Fruit fly (Drosophila melanogaster) whole organism, embryonic: ENCODE results near the gene Mms19.
A peak's percentile ranks its signal among the peaks of the same experiment; 100 is the strongest.

Experiments
- Aef1 ChIP-seq: fragments of 200-800 bp; sonication (Bioruptor generic); IDR thresholded peaks from 3 replicates; pipeline ENCODE4 v1.3.6; 2022; ENCODE audit warnings: missing biosample characterization, missing genetic modification characterization
- Antp ChIP-seq: fragments of 200-800 bp; sonication (Bioruptor generic); optimal IDR thresholded peaks from 3 replicates; lab custom pipeline; 2016; ENCODE audit warnings: missing biosample characterization, missing genetic modification characterization
- B-H2 ChIP-seq: fragments of 200-800 bp; sonication (Bioruptor generic); optimal IDR thresholded peaks from 2 replicates; lab custom pipeline; 2018; ENCODE audit warnings: missing biosample characterization, mild to moderate bottlenecking, missing genetic modification characterization
- BEAF-32 ChIP-seq: fragments of 200-800 bp; sonication (Bioruptor generic); optimal IDR thresholded peaks from 3 replicates; lab custom pipeline; 2017; ENCODE audit warnings: missing biosample characterization, missing genetic modification characterization, mild to moderate bottlenecking, moderate library complexity, missing genetic modification reagents
- Bdp1 ChIP-seq: fragments of 200-800 bp; sonication (Bioruptor generic); optimal IDR thresholded peaks from 3 replicates; lab custom pipeline; 2016; ENCODE audit warnings: missing biosample characterization, missing genetic modification characterization
- CG10209 ChIP-seq: fragments of 200-800 bp; sonication (Bioruptor generic); optimal IDR thresholded peaks from 3 replicates; lab custom pipeline; 2017; ENCODE audit warnings: missing biosample characterization, mild to moderate bottlenecking, missing genetic modification characterization, missing genetic modification reagents
- CG11723 ChIP-seq: fragments of 200-800 bp; sonication (Bioruptor generic); optimal IDR thresholded peaks from 2 replicates; lab custom pipeline; 2017; ENCODE audit warnings: missing biosample characterization, mild to moderate bottlenecking, missing genetic modification characterization
- CG1233 ChIP-seq: fragments of 200-800 bp; sonication (Bioruptor generic); optimal IDR thresholded peaks from 4 replicates; lab custom pipeline; 2018; ENCODE audit warnings: missing biosample characterization, mild to moderate bottlenecking, missing genetic modification characterization
- CG12659 ChIP-seq: fragments of 200-800 bp; sonication (Bioruptor generic); optimal IDR thresholded peaks from 3 replicates; lab custom pipeline; 2017; ENCODE audit warnings: mild to moderate bottlenecking, missing biosample characterization, missing genetic modification reagents, missing genetic modification characterization
- CG13424 ChIP-seq: fragments of 200-800 bp; sonication (Bioruptor generic); optimal IDR thresholded peaks from 2 replicates; lab custom pipeline; 2019; ENCODE audit warnings: missing biosample characterization, mild to moderate bottlenecking, missing genetic modification characterization, moderate library complexity
- CG13775 ChIP-seq: fragments of 200-800 bp; sonication (Bioruptor generic); optimal IDR thresholded peaks from 3 replicates; lab custom pipeline; 2017; ENCODE audit warnings: missing biosample characterization, mild to moderate bottlenecking, missing genetic modification characterization
- CG1602 ChIP-seq: fragments of 200-800 bp; sonication (Bioruptor generic); optimal IDR thresholded peaks from 3 replicates; lab custom pipeline; 2016; ENCODE audit warnings: missing biosample characterization, missing genetic modification characterization
- CG1603 ChIP-seq: fragments of 200-800 bp; sonication (Bioruptor generic); optimal IDR thresholded peaks from 2 replicates; lab custom pipeline; 2019; ENCODE audit warnings: missing biosample characterization, mild to moderate bottlenecking, missing genetic modification characterization, moderate library complexity
- CG16779 ChIP-seq: fragments of 200-800 bp; sonication (Bioruptor generic); IDR thresholded peaks from 2 replicates; pipeline ENCODE4 v1.3.6; 2022; ENCODE audit warnings: missing biosample characterization, missing genetic modification characterization
- CG18262 ChIP-seq: fragments of 200-800 bp; optimal IDR thresholded peaks from 3 replicates; lab custom pipeline; 2019; ENCODE audit warnings: missing biosample characterization, mild to moderate bottlenecking, missing genetic modification characterization, moderate library complexity
- CG18599 ChIP-seq: fragments of 200-800 bp; sonication (Bioruptor generic); optimal IDR thresholded peaks from 3 replicates; lab custom pipeline; 2017; ENCODE audit warnings: missing biosample characterization, missing genetic modification characterization, mild to moderate bottlenecking, moderate library complexity, missing genetic modification reagents
- CG2129 ChIP-seq: fragments of 200-800 bp; sonication (Bioruptor generic); IDR thresholded peaks from 2 replicates; pipeline ENCODE4 v1.3.6; 2022; ENCODE audit warnings: missing biosample characterization, missing genetic modification characterization; ENCODE audit not compliant: partially characterized antibody
- CG2712 ChIP-seq: fragments of 200-800 bp; optimal IDR thresholded peaks from 3 replicates; lab custom pipeline; 2019; ENCODE audit warnings: missing biosample characterization, mild to moderate bottlenecking, missing genetic modification characterization, moderate library complexity
- CG2889 ChIP-seq: fragments of 200-800 bp; sonication (Bioruptor generic); IDR thresholded peaks from 3 replicates; pipeline ENCODE4 v1.3.6; 2022; ENCODE audit warnings: missing biosample characterization, missing genetic modification characterization
- CG32767 ChIP-seq: fragments of 200-800 bp; sonication (Bioruptor generic); IDR thresholded peaks from 2 replicates; pipeline ENCODE4 v1.3.6; 2022; ENCODE audit warnings: missing biosample characterization, missing genetic modification characterization
- CG4328 ChIP-seq: fragments of 200-800 bp; sonication (Bioruptor generic); optimal IDR thresholded peaks from 3 replicates; lab custom pipeline; 2017; ENCODE audit warnings: missing biosample characterization, missing genetic modification reagents, missing genetic modification characterization
- CG6272 ChIP-seq: fragments of 200-800 bp; sonication (Bioruptor generic); IDR thresholded peaks from 2 replicates; pipeline ENCODE4 v1.3.6; 2022; ENCODE audit warnings: missing biosample characterization, missing genetic modification characterization
- CG7372 ChIP-seq: fragments of 200-800 bp; sonication (Bioruptor generic); IDR thresholded peaks from 2 replicates; pipeline ENCODE4 v1.3.6; 2022; ENCODE audit warnings: missing biosample characterization, missing genetic modification characterization
- CG9727 ChIP-seq: fragments of 200-800 bp; sonication (Bioruptor generic); optimal IDR thresholded peaks from 3 replicates; lab custom pipeline; 2017; ENCODE audit warnings: missing biosample characterization, mild to moderate bottlenecking, missing genetic modification characterization
- CTCF ChIP-seq: fragments of 200-800 bp; sonication (Bioruptor generic); optimal IDR thresholded peaks from 2 replicates; lab custom pipeline; 2017; ENCODE audit warnings: missing biosample characterization, mild to moderate bottlenecking, missing genetic modification characterization, moderate library complexity
- CkIIα-i1 ChIP-seq: fragments of 200-800 bp; sonication (Bioruptor generic); IDR thresholded peaks from 2 replicates; pipeline ENCODE4 v1.3.6; 2022; ENCODE audit warnings: missing biosample characterization, missing genetic modification characterization
- Dp ChIP-seq: fragments of 200-800 bp; sonication (Bioruptor generic); optimal IDR thresholded peaks from 2 replicates; lab custom pipeline; 2018; ENCODE audit warnings: missing biosample characterization, mild to moderate bottlenecking, missing genetic modification characterization, moderate library complexity
- E2f2 ChIP-seq: fragments of 200-800 bp; sonication (Bioruptor generic); IDR thresholded peaks from 2 replicates; pipeline ENCODE4 v1.3.6; 2022; ENCODE audit warnings: missing biosample characterization, missing genetic modification characterization
- ERR ChIP-seq: fragments of 200-800 bp; sonication (Bioruptor generic); optimal IDR thresholded peaks from 2 replicates; lab custom pipeline; 2016; ENCODE audit warnings: missing biosample characterization, missing genetic modification characterization
- Ets97D ChIP-seq: fragments of 200-800 bp; sonication (Bioruptor generic); optimal IDR thresholded peaks from 3 replicates; lab custom pipeline; 2016; ENCODE audit warnings: missing biosample characterization, missing genetic modification characterization
- HLH3B ChIP-seq: fragments of 200-800 bp; sonication (Bioruptor generic); IDR thresholded peaks from 2 replicates; pipeline ENCODE4 v1.3.6; 2022; ENCODE audit warnings: missing biosample characterization, missing genetic modification characterization
- Kr ChIP-seq: fragments of 200-800 bp; sonication (Bioruptor generic); optimal IDR thresholded peaks from 2 replicates; lab custom pipeline; 2017; ENCODE audit warnings: missing biosample characterization, mild to moderate bottlenecking, missing genetic modification characterization
- Mad ChIP-seq: fragments of 200-800 bp; sonication (Bioruptor generic); optimal IDR thresholded peaks from 2 replicates; lab custom pipeline; 2016; ENCODE audit warnings: missing biosample characterization, missing genetic modification characterization
- NFAT ChIP-seq: fragments of 200-800 bp; sonication (Bioruptor generic); IDR thresholded peaks from 2 replicates; pipeline ENCODE4 v1.3.6; 2022; ENCODE audit warnings: missing biosample characterization, missing genetic modification characterization
- NfI ChIP-seq: fragments of 200-800 bp; sonication (Bioruptor generic); optimal IDR thresholded peaks from 3 replicates; lab custom pipeline; 2018; ENCODE audit warnings: missing biosample characterization, mild to moderate bottlenecking, missing genetic modification characterization, moderate library complexity
- Oli ChIP-seq: fragments of 200-800 bp; sonication (Bioruptor generic); optimal IDR thresholded peaks from 2 replicates; lab custom pipeline; 2018; ENCODE audit warnings: missing biosample characterization, mild to moderate bottlenecking, missing genetic modification characterization, moderate library complexity
- Rx ChIP-seq: fragments of 200-800 bp; sonication (Bioruptor generic); IDR thresholded peaks from 2 replicates; pipeline ENCODE4 v1.3.6; 2022; ENCODE audit warnings: missing biosample characterization, missing genetic modification characterization
- az2 ChIP-seq: fragments of 200-800 bp; sonication (Bioruptor generic); optimal IDR thresholded peaks from 3 replicates; lab custom pipeline; 2016; ENCODE audit warnings: missing biosample characterization, missing genetic modification characterization
- cad ChIP-seq: fragments of >200 bp; optimal IDR thresholded peaks from 2 replicates; lab custom pipeline; 2017; ENCODE audit warnings: missing biosample characterization, missing genetic modification characterization
- klu ChIP-seq: fragments of 200-800 bp; sonication (Bioruptor generic); IDR thresholded peaks from 2 replicates; pipeline ENCODE4 v1.3.6; 2022; ENCODE audit warnings: missing biosample characterization, missing genetic modification characterization
- luna ChIP-seq: fragments of 200-800 bp; sonication (Bioruptor generic); optimal IDR thresholded peaks from 2 replicates; lab custom pipeline; 2016; ENCODE audit warnings: missing biosample characterization, missing genetic modification characterization
- nerfin-2 ChIP-seq: fragments of 200-800 bp; sonication (Bioruptor generic); IDR thresholded peaks from 2 replicates; pipeline ENCODE4 v1.3.6; 2022; ENCODE audit warnings: missing biosample characterization, missing genetic modification characterization; ENCODE audit not compliant: partially characterized antibody
- nom ChIP-seq: fragments of 200-800 bp; sonication (Bioruptor generic); optimal IDR thresholded peaks from 2 replicates; lab custom pipeline; 2017; ENCODE audit warnings: missing biosample characterization, missing genetic modification characterization, mild to moderate bottlenecking, moderate library complexity, missing genetic modification reagents
- onecut ChIP-seq: fragments of 200-800 bp; sonication (Bioruptor generic); IDR thresholded peaks from 2 replicates; pipeline ENCODE4 v1.3.6; 2022; ENCODE audit warnings: missing biosample characterization, missing genetic modification characterization
- psq ChIP-seq: fragments of 200-800 bp; sonication (Bioruptor generic); optimal IDR thresholded peaks from 2 replicates; lab custom pipeline; 2017; ENCODE audit warnings: missing biosample characterization, missing genetic modification characterization
- salm ChIP-seq: fragments of 200-800 bp; sonication (Bioruptor generic); optimal IDR thresholded peaks from 2 replicates; lab custom pipeline; 2018; ENCODE audit warnings: missing biosample characterization, mild to moderate bottlenecking, missing genetic modification characterization
- sima ChIP-seq: fragments of 200-800 bp; sonication (Bioruptor generic); optimal IDR thresholded peaks from 2 replicates; lab custom pipeline; 2016; ENCODE audit warnings: missing biosample characterization, missing genetic modification characterization
- sna ChIP-seq: fragments of 200-800 bp; sonication (Bioruptor generic); IDR thresholded peaks from 2 replicates; pipeline ENCODE4 v1.3.6; 2022; ENCODE audit warnings: missing biosample characterization, missing genetic modification characterization; ENCODE audit not compliant: partially characterized antibody
- sqz ChIP-seq: fragments of 200-800 bp; sonication (Bioruptor generic); optimal IDR thresholded peaks from 3 replicates; lab custom pipeline; 2018; ENCODE audit warnings: missing biosample characterization, mild to moderate bottlenecking, missing genetic modification characterization
- tap ChIP-seq: fragments of 200-800 bp; optimal IDR thresholded peaks from 3 replicates; lab custom pipeline; 2019; ENCODE audit warnings: missing biosample characterization, mild to moderate bottlenecking, missing genetic modification characterization, moderate library complexity

The Mms19 gene

dm6 chr3R:5211901-5212758 lies 20.2 kb upstream of the Mms19 start (continued):
- TF ChIP-seq Aef1 (no peak), CG9727 (GFP tag; lab: Kevin White, UChicago) (peak; percentile 96), B-H2 (GFP tag; lab: Kevin White, UChicago) (no peak), Dp (GFP tag; lab: Kevin White, UChicago) (no peak), psq (GFP tag; lab: Kevin White, UChicago) (no peak), CG6272 (GFP tag; lab: Robert Waterston, UW) (peak; percentile 28; the same call in 1 of the 2 replicates), sima (GFP tag; lab: Kevin White, UChicago) (no peak), NFAT (GFP tag; lab: Robert Waterston, UW) (no peak), CkIIα-i1 (no peak), CG2889 (GFP tag; lab: Robert Waterston, UW) (no peak), CG12659 (GFP tag; lab: Kevin White, UChicago) (peak; percentile 11), CG10209 (GFP tag; lab: Kevin White, UChicago) (peak; percentile 80), CG13775 (GFP tag; lab: Kevin White, UChicago) (peak; percentile 85), ERR (GFP tag; lab: Kevin White, UChicago) (no peak), CG18262 (tag; lab: Kevin White, UChicago) (peak; percentile 95), CG18599 (GFP tag; lab: Kevin White, UChicago) (peak; percentile 52), CG1602 (GFP tag; lab: Kevin White, UChicago) (peak; percentile 86), HLH3B (GFP tag; lab: Robert Waterston, UW) (no peak), nerfin-2 (GFP tag; lab: Robert Waterston, UW) (no peak), az2 (peak; percentile 81), BEAF-32 (GFP tag; lab: Kevin White, UChicago) (no peak), CTCF (GFP tag; lab: Kevin White, UChicago) (no peak), CG2712 (tag; lab: Kevin White, UChicago) (peak; percentile 95), CG2129 (no peak), CG7372 (GFP tag; lab: Robert Waterston, UW) (no peak), CG16779 (GFP tag; lab: Robert Waterston, UW) (no peak), CG4328 (GFP tag; lab: Kevin White, UChicago) (peak; percentile 25), CG13424 (tag; lab: Kevin White, UChicago) (peak; percentile 69), sqz (GFP tag; lab: Kevin White, UChicago) (peak; percentile 61), tap (tag; lab: Kevin White, UChicago) (peak; percentile 48), Rx (GFP tag; lab: Robert Waterston, UW) (peak; percentile 52; the same call in 1 of the 2 replicates), luna (GFP tag; lab: Kevin White, UChicago) (no peak), cad (GFP tag; lab: Kevin White, UChicago) (no peak), CG1603 (tag; lab: Kevin White, UChicago) (peak; percentile 93), klu (GFP tag; lab: Robert Waterston, UW) (no peak), nom (peak; percentile 16), Antp (GFP tag; lab: Kevin White, UChicago) (peak; percentile 80), Bdp1 (GFP tag; lab: Kevin White, UChicago) (peak; percentile 75), E2f2 (peak; percentile 15; the same call in 1 of the 2 replicates), Ets97D (GFP tag; lab: Kevin White, UChicago) (peak; percentile 15), CG1233 (GFP tag; lab: Kevin White, UChicago) (peak; percentile 82), salm (tag; lab: Kevin White, UChicago) (peak; percentile 22), Oli (tag; lab: Kevin White, UChicago) (peak; percentile 71), onecut (GFP tag; lab: Robert Waterston, UW) (peak; percentile 66), Kr (GFP tag; lab: Kevin White, UChicago) (peak; percentile 95), NfI (GFP tag; lab: Kevin White, UChicago) (no peak), Mad (peak; percentile 75), CG32767 (GFP tag; lab: Robert Waterston, UW) (peak; percentile 32; the same call in 1 of the 2 replicates), CG11723 (GFP tag; lab: Kevin White, UChicago) (peak; percentile 44), sna (GFP tag; lab: Robert Waterston, UW) (no peak)
